Worm (Caenorhabditis elegans) whole organism, L1 larva: ENCODE measurements around the gene W04H10.1.

ENCODE experiments used
- C04F5.9 ChIP-seq: sonication (generic microtip); optimal IDR thresholded peaks from 2 replicates; lab custom pipeline; 2016; ENCODE audit warnings: missing genetic modification characterization, missing compliant biosample characterization
- C16A3.4 ChIP-seq: fragments of 150-350 bp; optimal IDR thresholded peaks from 2 replicates; lab custom pipeline; 2014; ENCODE audit warnings: missing biosample characterization, missing genetic modification characterization
- C34B4.2 ChIP-seq: sonication (generic microtip); optimal IDR thresholded peaks from 2 replicates; lab custom pipeline; 2017; ENCODE audit warnings: mild to moderate bottlenecking, missing genetic modification characterization, missing compliant biosample characterization
- F16B12.6 ChIP-seq: fragments of 150-350 bp; optimal IDR thresholded peaks from 2 replicates; lab custom pipeline; 2014; ENCODE audit warnings: missing biosample characterization, missing genetic modification characterization
- Y116A8C.19 ChIP-seq: sonication (generic microtip); optimal IDR thresholded peaks from 2 replicates; lab custom pipeline; 2016; ENCODE audit warnings: missing compliant biosample characterization, missing genetic modification characterization, borderline replicate concordance
- aha-1 ChIP-seq: fragments of 150-350 bp; optimal IDR thresholded peaks from 2 replicates; lab custom pipeline; 2014; ENCODE audit warnings: missing biosample characterization, missing genetic modification characterization
- aly-2 ChIP-seq: fragments of 150-350 bp; optimal IDR thresholded peaks from 2 replicates; lab custom pipeline; 2014; ENCODE audit warnings: missing biosample characterization, missing genetic modification characterization
- ama-1 ChIP-seq: fragments of 150-350 bp; optimal IDR thresholded peaks from 2 replicates; lab custom pipeline; 2014
- ceh-8 ChIP-seq: fragments of 200-800 bp; sonication (Bioruptor generic); optimal IDR thresholded peaks from 2 replicates; lab custom pipeline; 2018; ENCODE audit warnings: mild to moderate bottlenecking, missing genetic modification characterization, moderate library complexity, missing compliant biosample characterization
- ceh-82 ChIP-seq, 3 experiments: fragments of 150-350 bp in 1 of 3; sonication (generic microtip) in 2 of 3; optimal IDR thresholded peaks; 2 replicates each; lab custom pipeline; 2014 to 2017; ENCODE audit warnings: missing biosample characterization in 3 of 3, missing genetic modification characterization in 3 of 3
- ceh-88 ChIP-seq: fragments of 200-800 bp; sonication (Bioruptor generic); IDR thresholded peaks from 2 replicates; pipeline ENCODE4 v1.3.6; 2022; ENCODE audit warnings: missing genetic modification characterization, missing compliant biosample characterization
- ceh-90 ChIP-seq: sonication (generic microtip); optimal IDR thresholded peaks from 2 replicates; lab custom pipeline; 2016; ENCODE audit warnings: missing genetic modification characterization, missing compliant biosample characterization
- dpl-1 ChIP-seq, 3 experiments: fragments of 150-350 bp in 2 of 3; sonication (generic microtip) in 1 of 3; optimal IDR thresholded peaks; 2 replicates each; lab custom pipeline; 2014 to 2017; ENCODE audit warnings: missing biosample characterization in 3 of 3, missing genetic modification characterization in 3 of 3, missing genetic modification reagents in 3 of 3
- dsc-1 ChIP-seq: sonication (generic microtip); optimal IDR thresholded peaks from 2 replicates; lab custom pipeline; 2016; ENCODE audit warnings: mild to moderate bottlenecking, missing genetic modification characterization, missing compliant biosample characterization
- egl-13 ChIP-seq: sonication (generic microtip); optimal IDR thresholded peaks from 2 replicates; lab custom pipeline; 2016; ENCODE audit warnings: missing genotype, missing genetic modification reagents, missing genetic modification characterization, missing compliant biosample characterization
- egl-27 ChIP-seq, 2 experiments: fragments of 150-350 bp in 1 of 2; sonication (generic microtip); optimal IDR thresholded peaks; 3 replicates each; lab custom pipeline; 2017 to 2018; ENCODE audit warnings: missing biosample characterization in 2 of 2, missing genetic modification characterization in 2 of 2, missing genetic modification reagents in 2 of 2
- elt-2 ChIP-seq: sonication (generic microtip); optimal IDR thresholded peaks from 2 replicates; lab custom pipeline; 2016; ENCODE audit warnings: missing genetic modification characterization, mild to moderate bottlenecking, inconsistent platforms, missing compliant biosample characterization, missing genetic modification reagents
- fkh-4 ChIP-seq: sonication (generic microtip); optimal IDR thresholded peaks from 2 replicates; lab custom pipeline; 2016; ENCODE audit warnings: missing compliant biosample characterization, missing genetic modification characterization, borderline replicate concordance
- fkh-8 ChIP-seq: sonication (generic microtip); optimal IDR thresholded peaks from 2 replicates; lab custom pipeline; 2016; ENCODE audit warnings: mild to moderate bottlenecking, missing genetic modification characterization, missing compliant biosample characterization
- fos-1 ChIP-seq: fragments of 150-350 bp; optimal IDR thresholded peaks from 2 replicates; lab custom pipeline; 2014; ENCODE audit warnings: missing biosample characterization, missing genetic modification characterization
- grh-1 ChIP-seq: fragments of 200-800 bp; sonication (Bioruptor generic); IDR thresholded peaks from 2 replicates; pipeline ENCODE4 v1.3.6; 2022; ENCODE audit warnings: missing genetic modification reagents, missing genetic modification characterization, missing compliant biosample characterization
- hlh-17 ChIP-seq: fragments of 200-800 bp; sonication (Bioruptor generic); optimal IDR thresholded peaks from 2 replicates; lab custom pipeline; 2018; ENCODE audit warnings: missing genetic modification characterization, mild to moderate bottlenecking, missing compliant biosample characterization, moderate library complexity, borderline replicate concordance
- hpl-2 ChIP-seq: fragments of 150-350 bp; optimal IDR thresholded peaks from 2 replicates; lab custom pipeline; 2014; ENCODE audit warnings: missing biosample characterization, missing genetic modification reagents, missing genetic modification characterization
- isw-1 ChIP-seq: fragments of 200-800 bp; sonication (Bioruptor generic); IDR thresholded peaks from 2 replicates; pipeline ENCODE4 v1.3.6; 2022; ENCODE audit warnings: missing genetic modification characterization, missing compliant biosample characterization
- jun-1 ChIP-seq: fragments of 150-350 bp; optimal IDR thresholded peaks from 2 replicates; lab custom pipeline; 2014; ENCODE audit warnings: missing biosample characterization, missing genetic modification reagents, missing genetic modification characterization
- lin-13 ChIP-seq: fragments of 150-350 bp; optimal IDR thresholded peaks from 2 replicates; lab custom pipeline; 2014; ENCODE audit warnings: missing biosample characterization, missing genetic modification reagents, missing genetic modification characterization
- lin-15B ChIP-seq: fragments of 150-350 bp; sonication (generic microtip); optimal IDR thresholded peaks from 3 replicates; lab custom pipeline; 2014; ENCODE audit warnings: missing biosample characterization, missing genetic modification characterization
- lin-35 ChIP-seq, 2 experiments: fragments of 150-350 bp; optimal IDR thresholded peaks; 2 replicates each; lab custom pipeline; 2014; ENCODE audit warnings: missing biosample characterization in 2 of 2, missing genetic modification characterization in 2 of 2, missing genetic modification reagents in 2 of 2
- lin-39 ChIP-seq: fragments of 150-350 bp; optimal IDR thresholded peaks from 2 replicates; lab custom pipeline; 2014; ENCODE audit warnings: missing biosample characterization, missing genetic modification reagents, missing genetic modification characterization
- lir-3 ChIP-seq: sonication (generic microtip); optimal IDR thresholded peaks from 2 replicates; lab custom pipeline; 2016; ENCODE audit warnings: mild to moderate bottlenecking, missing genetic modification characterization, moderate library complexity, missing compliant biosample characterization; ENCODE audit not compliant: poor library complexity
- mab-9 ChIP-seq: fragments of 200-800 bp; sonication (Bioruptor generic); IDR thresholded peaks from 2 replicates; pipeline ENCODE4 v1.3.6; 2022; ENCODE audit warnings: missing genetic modification reagents, missing genetic modification characterization, missing compliant biosample characterization
- mdl-1 ChIP-seq, 2 experiments: fragments of 150-350 bp; optimal IDR thresholded peaks; 2 replicates each; lab custom pipeline; 2014 to 2017; ENCODE audit warnings: missing biosample characterization in 2 of 2, missing genetic modification characterization in 2 of 2, inconsistent platforms in 1 of 2
- nhr-12 ChIP-seq: sonication (generic microtip); optimal IDR thresholded peaks from 2 replicates; lab custom pipeline; 2017; ENCODE audit warnings: missing biosample characterization, missing genetic modification characterization
- nhr-19 ChIP-seq: fragments of 200-800 bp; sonication (Bioruptor generic); conservative IDR thresholded peaks from 2 replicates; pipeline ENCODE4 v1.3.6; 2022; ENCODE audit warnings: missing genetic modification characterization, missing compliant biosample characterization
- nhr-20 ChIP-seq: sonication (generic microtip); optimal IDR thresholded peaks from 2 replicates; lab custom pipeline; 2016; ENCODE audit warnings: mild to moderate bottlenecking, missing genetic modification characterization, missing compliant biosample characterization
- nhr-28 ChIP-seq: fragments of 150-350 bp; optimal IDR thresholded peaks from 2 replicates; lab custom pipeline; 2014; ENCODE audit warnings: missing biosample characterization, missing genetic modification characterization
- nhr-47 ChIP-seq: sonication (generic microtip); optimal IDR thresholded peaks from 2 replicates; lab custom pipeline; 2016; ENCODE audit warnings: mild to moderate bottlenecking, missing genetic modification characterization, moderate library complexity, missing compliant biosample characterization
- nhr-71 ChIP-seq: sonication (generic microtip); optimal IDR thresholded peaks from 2 replicates; lab custom pipeline; 2016; ENCODE audit warnings: mild to moderate bottlenecking, missing genetic modification characterization, moderate library complexity, missing compliant biosample characterization
- nhr-76 ChIP-seq: sonication (generic microtip); optimal IDR thresholded peaks from 2 replicates; lab custom pipeline; 2017; ENCODE audit warnings: missing biosample characterization, missing genetic modification characterization
- nhr-85 ChIP-seq: sonication (generic microtip); peaks from one replicate; lab custom pipeline; 2016; ENCODE audit warnings: missing genetic modification characterization, inconsistent platforms, missing compliant biosample characterization
- pag-3 ChIP-seq: sonication (generic microtip); optimal IDR thresholded peaks from 2 replicates; lab custom pipeline; 2017; ENCODE audit warnings: missing genetic modification characterization, mild to moderate bottlenecking, missing compliant biosample characterization, antibody characterized with exemption, borderline replicate concordance; ENCODE audit not compliant: insufficient read depth
- pqm-1 ChIP-seq: sonication (generic microtip); optimal IDR thresholded peaks from 3 replicates; lab custom pipeline; 2017; ENCODE audit warnings: missing biosample characterization, missing genetic modification characterization
- snpc-4 ChIP-seq: fragments of 150-350 bp; optimal IDR thresholded peaks from 2 replicates; lab custom pipeline; 2014; ENCODE audit warnings: missing biosample characterization, missing genetic modification characterization
- snu-23 ChIP-seq: sonication (generic microtip); optimal IDR thresholded peaks from 2 replicates; lab custom pipeline; 2016; ENCODE audit warnings: missing genetic modification characterization, missing compliant biosample characterization
- sptf-1 ChIP-seq: fragments of 150-350 bp; optimal IDR thresholded peaks from 2 replicates; lab custom pipeline; 2014; ENCODE audit warnings: missing biosample characterization, missing genetic modification characterization
- sup-37 ChIP-seq: fragments of 200-800 bp; sonication (Bioruptor generic); optimal IDR thresholded peaks from 2 replicates; lab custom pipeline; 2018; ENCODE audit warnings: mild to moderate bottlenecking, missing genetic modification characterization, missing compliant biosample characterization
- swsn-7 ChIP-seq: sonication (generic microtip); optimal IDR thresholded peaks from 2 replicates; lab custom pipeline; 2016; ENCODE audit warnings: missing genetic modification characterization, missing compliant biosample characterization
- tbx-2 ChIP-seq: sonication (generic microtip); optimal IDR thresholded peaks from 2 replicates; lab custom pipeline; 2016; ENCODE audit warnings: missing genetic modification characterization, missing compliant biosample characterization
- unc-62 ChIP-seq: fragments of 150-350 bp; optimal IDR thresholded peaks from 2 replicates; lab custom pipeline; 2014; ENCODE audit warnings: missing biosample characterization, missing genetic modification reagents, missing genetic modification characterization
- zip-4 ChIP-seq: fragments of 200-800 bp; sonication (Bioruptor generic); optimal IDR thresholded peaks from 2 replicates; lab custom pipeline; 2018; ENCODE audit warnings: mild to moderate bottlenecking, missing genetic modification characterization, moderate library complexity, missing compliant biosample characterization
- ztf-4 ChIP-seq: fragments of 150-350 bp; optimal IDR thresholded peaks from 2 replicates; lab custom pipeline; 2014; ENCODE audit warnings: missing biosample characterization, missing genetic modification characterization

W04H10.1 gene

ce11 chrII:624443-624842 lies 15.6 kb downstream of the W04H10.1 start, which contains the start of gene T04B8.5:
T04B8.5 (minus strand) TSS chrII:624543.
- no peak for TF ChIP-seq jun-1

- TF ChIP-seq snpc-4 (tag; lab: Kevin White, UChicago) (no peak), nhr-71 (tag; lab: Kevin White, UChicago) (peak; percentile 77), nhr-19 (GFP tag; lab: Robert Waterston, UW) (peak; percentile 49; the same call in 1 of the 2 replicates), F16B12.6 (tag; lab: Kevin White, UChicago) (peak; percentile 36), zip-4 (GFP tag; lab: Kevin White, UChicago) (no peak), Y116A8C.19 (tag; lab: Kevin White, UChicago) (no peak), lin-13 (GFP tag; lab: Kevin White, UChicago) (no peak), sup-37 (GFP tag; lab: Kevin White, UChicago) (no peak), aly-2 (tag; lab: Kevin White, UChicago) (no peak), ceh-90 (tag; lab: Kevin White, UChicago) (no peak), lin-39 (tag; lab: Kevin White, UChicago) (no peak), aha-1 (tag; lab: Kevin White, UChicago) (no peak), unc-62 (no peak), elt-2 (tag; lab: Kevin White, UChicago) (no peak), C16A3.4 (tag; lab: Kevin White, UChicago) (no peak), egl-13 (tag; lab: Kevin White, UChicago) (no peak), tbx-2 (peak; percentile 43), C04F5.9 (tag; lab: Kevin White, UChicago) (no peak), nhr-12 (no peak), dsc-1 (peak; percentile 56), ama-1 (lab: Kevin White, UChicago) (no peak), nhr-76 (tag; lab: Kevin White, UChicago) (no peak), nhr-20 (tag; lab: Kevin White, UChicago) (peak; percentile 63), mab-9 (GFP tag; lab: Robert Waterston, UW) (no peak), ceh-82 (tag; optimal IDR thresholded peaks at IDR 0.05; lab: Kevin White, UChicago) (no peak), swsn-7 (peak; percentile 60), nhr-85 (peak; percentile 89), sptf-1 (no peak), hpl-2 (no peak), lin-35 (GFP tag; optimal IDR thresholded peaks at IDR 0.05; lab: Kevin White, UChicago) (peak; percentile 29 to 59), snu-23 (GFP tag; lab: Kevin White, UChicago) (peak; percentile 79), ztf-4 (tag; lab: Kevin White, UChicago) (no peak), lir-3 (tag; lab: Kevin White, UChicago) (peak; percentile 5), pag-3 (tag; lab: Kevin White, UChicago) (peak; percentile 33), fkh-8 (tag; lab: Kevin White, UChicago) (no peak), pqm-1 (no peak), nhr-47 (tag; lab: Kevin White, UChicago) (no peak), jun-1 (no peak), hlh-17 (no peak), isw-1 (GFP tag; lab: Robert Waterston, UW) (no peak), grh-1 (peak; percentile 57; the same call in 1 of the 2 replicates), lin-15B (tag; lab: Kevin White, UChicago) (no peak), egl-27 (tag; optimal IDR thresholded peaks at IDR 0.05; lab: Kevin White, UChicago) (no peak), fos-1 (tag; lab: Kevin White, UChicago) (no peak), ceh-8 (GFP tag; lab: Kevin White, UChicago) (no peak), nhr-28 (no peak), C34B4.2 (tag; lab: Kevin White, UChicago) (no peak), mdl-1 (tag; optimal IDR thresholded peaks at IDR 0.05; lab: Kevin White, UChicago) (peak in 1 of 2 experiments; percentile 52), fkh-4 (tag; lab: Kevin White, UChicago) (no peak), ceh-88 (GFP tag; lab: Robert Waterston, UW) (no peak), dpl-1 (GFP tag; optimal IDR thresholded peaks at IDR 0.05; lab: Kevin White, UChicago) (peak; percentile 15 to 46 (median 44))
Observed at ce11 chrII:625926-626325, 17.1 kb downstream of the W04H10.1 start.
